Worm (Caenorhabditis elegans): ENCODE data around the gene hda-11.

- TF ChIP-seq pha-4 (tag; optimal IDR thresholded peaks at IDR 0.05): no peak
- no peak for TF ChIP-seq fkh-10 (GFP tag; optimal IDR thresholded peaks at IDR 0.05)
Observed at ce11 chrV:10484640-10485039, 41.3 kb upstream of the hda-11 start, which contains the start of gene Y32F6B.1.
